Fruit fly (Drosophila melanogaster) whole organism, pupa: Measurements from ENCODE around the gene Pdcd4.

ENCODE experiments used
- CG10348 ChIP-seq: fragments of 200-800 bp; sonication (Bioruptor generic); IDR thresholded peaks from 2 replicates; pipeline ENCODE4 v1.3.6; 2022; ENCODE audit warnings: missing biosample characterization, missing genetic modification characterization
- CG12605 ChIP-seq: fragments of 200-800 bp; sonication (Bioruptor generic); IDR thresholded peaks from 2 replicates; pipeline ENCODE4 v1.3.6; 2022; ENCODE audit warnings: missing biosample characterization, missing genetic modification characterization
- CG13204 ChIP-seq: fragments of 200-800 bp; sonication (Bioruptor generic); optimal IDR thresholded peaks from 2 replicates; lab custom pipeline; 2018; ENCODE audit warnings: missing biosample characterization, mild to moderate bottlenecking, missing genetic modification characterization, moderate library complexity
- CG14655 ChIP-seq: fragments of 200-800 bp; sonication (Bioruptor generic); optimal IDR thresholded peaks from 3 replicates; lab custom pipeline; 2017; ENCODE audit warnings: mild to moderate bottlenecking, missing biosample characterization, missing genetic modification reagents, missing genetic modification characterization
- CG15710 ChIP-seq: fragments of 200-800 bp; sonication (Bioruptor generic); optimal IDR thresholded peaks from 2 replicates; lab custom pipeline; 2018; ENCODE audit warnings: missing biosample characterization, mild to moderate bottlenecking, missing genetic modification characterization, moderate library complexity
- CG17806 ChIP-seq: fragments of 200-800 bp; sonication (Bioruptor generic); optimal IDR thresholded peaks from 2 replicates; lab custom pipeline; 2018; ENCODE audit warnings: missing biosample characterization, mild to moderate bottlenecking, missing genetic modification characterization, moderate library complexity
- CG32121 ChIP-seq: fragments of 200-800 bp; sonication (Bioruptor generic); IDR thresholded peaks from 2 replicates; pipeline ENCODE4 v1.3.6; 2022; ENCODE audit warnings: missing biosample characterization, missing genetic modification characterization
- CG34367 ChIP-seq: fragments of 200-800 bp; sonication (Bioruptor generic); optimal IDR thresholded peaks from 2 replicates; lab custom pipeline; 2018; ENCODE audit warnings: missing biosample characterization, mild to moderate bottlenecking, missing genetic modification characterization
- CG4496 ChIP-seq: fragments of 200-800 bp; sonication (Bioruptor generic); IDR thresholded peaks from 3 replicates; pipeline ENCODE4 v1.3.6; 2022; ENCODE audit warnings: missing biosample characterization, missing genetic modification characterization
- CG8159 ChIP-seq: fragments of 200-800 bp; sonication (Bioruptor generic); optimal IDR thresholded peaks from 3 replicates; lab custom pipeline; 2018; ENCODE audit warnings: missing biosample characterization, mild to moderate bottlenecking, missing genetic modification characterization, moderate library complexity
- CG8301 ChIP-seq: fragments of 200-800 bp; sonication (Bioruptor generic); optimal IDR thresholded peaks from 2 replicates; lab custom pipeline; 2018; ENCODE audit warnings: missing biosample characterization, mild to moderate bottlenecking, missing genetic modification characterization
- CG9948 ChIP-seq: fragments of 200-800 bp; sonication (Bioruptor generic); optimal IDR thresholded peaks from 2 replicates; lab custom pipeline; 2018; ENCODE audit warnings: missing biosample characterization, mild to moderate bottlenecking, missing genetic modification characterization, moderate library complexity
- D1 ChIP-seq: fragments of 200-800 bp; sonication (Bioruptor generic); optimal IDR thresholded peaks from 2 replicates; lab custom pipeline; 2018; ENCODE audit warnings: missing biosample characterization, mild to moderate bottlenecking, missing genetic modification characterization, moderate library complexity
- EcR ChIP-seq: fragments of 200-800 bp; sonication (Bioruptor generic); optimal IDR thresholded peaks from 3 replicates; lab custom pipeline; 2019; ENCODE audit warnings: missing biosample characterization, missing genetic modification characterization, mild to moderate bottlenecking, moderate library complexity, missing genetic modification reagents
- Ets98B ChIP-seq: fragments of 200-800 bp; sonication (Bioruptor generic); IDR thresholded peaks from 2 replicates; pipeline ENCODE4 v1.3.6; 2022; ENCODE audit warnings: missing biosample characterization, missing genetic modification characterization
- Pif1A ChIP-seq: fragments of 200-800 bp; sonication (Bioruptor generic); optimal IDR thresholded peaks from 3 replicates; lab custom pipeline; 2016; ENCODE audit warnings: missing biosample characterization, missing genetic modification characterization
- Pif1B ChIP-seq: fragments of 200-800 bp; sonication (Bioruptor generic); optimal IDR thresholded peaks from 3 replicates; lab custom pipeline; 2016; ENCODE audit warnings: missing biosample characterization, missing genetic modification characterization
- Snoo ChIP-seq: fragments of 200-800 bp; sonication (Bioruptor generic); optimal IDR thresholded peaks from 3 replicates; lab custom pipeline; 2017; ENCODE audit warnings: missing biosample characterization, mild to moderate bottlenecking, missing genetic modification characterization, inconsistent platforms
- fd96Ca ChIP-seq: fragments of 200-800 bp; sonication (Bioruptor generic); IDR thresholded peaks from 3 replicates; pipeline ENCODE4 v1.3.6; 2022; ENCODE audit warnings: missing biosample characterization, missing genetic modification characterization
- gl ChIP-seq: fragments of 200-800 bp; sonication (Bioruptor generic); optimal IDR thresholded peaks from 2 replicates; lab custom pipeline; 2018; ENCODE audit warnings: missing biosample characterization, mild to moderate bottlenecking, missing genetic modification characterization
- rn ChIP-seq: fragments of 200-800 bp; sonication (Bioruptor generic); IDR thresholded peaks from 2 replicates; pipeline ENCODE4 v1.3.6; 2022; ENCODE audit warnings: missing biosample characterization, missing genetic modification characterization

Pdcd4 gene

dm6 chrX:13770768-13771167 is 15.6 kb upstream of the Pdcd4 start:
- TF ChIP-seq Pif1A (GFP tag; lab: Kevin White, UChicago) (no peak), gl (tag; lab: Kevin White, UChicago) (no peak), Snoo (no peak), CG14655 (GFP tag; lab: Kevin White, UChicago) (no peak), fd96Ca (GFP tag; lab: Robert Waterston, UW) (no peak), rn (GFP tag; lab: Robert Waterston, UW) (no peak), CG10348 (GFP tag; lab: Robert Waterston, UW) (no peak)

DNA sequence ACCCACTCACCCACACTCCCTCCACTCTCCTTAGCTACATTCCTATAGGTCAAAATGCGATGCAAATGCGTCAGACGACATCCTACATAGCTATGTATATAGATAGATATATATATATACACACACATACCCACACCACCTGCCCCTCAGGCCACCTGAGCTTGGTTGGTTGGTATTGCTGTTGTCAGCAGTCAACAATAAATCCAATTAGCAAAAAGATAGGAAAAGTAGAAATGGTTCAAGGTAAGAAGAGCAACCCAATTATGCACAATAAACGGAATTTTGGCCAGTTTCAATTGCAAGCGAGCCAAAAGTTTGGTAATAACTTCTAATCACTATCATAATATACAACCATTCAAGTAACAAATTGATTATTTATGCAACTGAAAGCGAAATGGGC is 11.3 kb upstream of the Pdcd4 start:
- TF ChIP-seq CG8159 (tag; lab: Kevin White, UChicago) (no peak), CG34367 (tag; lab: Kevin White, UChicago) (no peak), CG9948 (tag; lab: Kevin White, UChicago) (no peak), CG13204 (GFP tag; lab: Kevin White, UChicago) (no peak), Pif1B (GFP tag; lab: Kevin White, UChicago) (no peak), CG12605 (GFP tag; lab: Robert Waterston, UW) (no peak)
- TF ChIP-seq, all 21 proteins: peak for 0

- no peak for TF ChIP-seq CG34367 (tag; lab: Kevin White, UChicago)
- no peak for TF ChIP-seq Pif1B (GFP tag; lab: Kevin White, UChicago)
- no peak for TF ChIP-seq CG12605 (GFP tag; lab: Robert Waterston, UW)
- TF ChIP-seq Pif1A (GFP tag; lab: Kevin White, UChicago): no peak
- TF ChIP-seq EcR (GFP tag; lab: Kevin White, UChicago): no peak
- TF ChIP-seq CG15710 (tag; lab: Kevin White, UChicago): no peak
- TF ChIP-seq CG13204 (GFP tag; lab: Kevin White, UChicago): no peak
- TF ChIP-seq rn (GFP tag; lab: Robert Waterston, UW): no peak
- TF ChIP-seq CG14655 (GFP tag; lab: Kevin White, UChicago): no peak
Observed at dm6 chrX:13765217-13765616, 10.0 kb upstream of the Pdcd4 start.

- peak; percentile 58; the same call in 1 of the 3 replicates for TF ChIP-seq fd96Ca (GFP tag; lab: Robert Waterston, UW)
- peak; percentile 46 for TF ChIP-seq CG34367 (tag; lab: Kevin White, UChicago)
- TF ChIP-seq EcR (GFP tag; lab: Kevin White, UChicago): no peak
- no peak for TF ChIP-seq Pif1A (GFP tag; lab: Kevin White, UChicago)
- TF ChIP-seq CG12605 (GFP tag; lab: Robert Waterston, UW): no peak
- peak; percentile 29 for TF ChIP-seq CG15710 (tag; lab: Kevin White, UChicago)
- peak; percentile 39 for TF ChIP-seq D1 (tag; lab: Kevin White, UChicago)
- no peak for TF ChIP-seq CG13204 (GFP tag; lab: Kevin White, UChicago)
- TF ChIP-seq CG4496 (GFP tag; lab: Robert Waterston, UW): peak; percentile 58; the same call in 2 of the 3 replicates
- peak; percentile 45 for TF ChIP-seq CG8301 (tag; lab: Kevin White, UChicago)
- TF ChIP-seq CG8159 (tag; lab: Kevin White, UChicago): peak; percentile 37
- TF ChIP-seq gl (tag; lab: Kevin White, UChicago): no peak
- TF ChIP-seq CG17806: peak; percentile 44
- peak; percentile 50 for TF ChIP-seq CG14655 (GFP tag; lab: Kevin White, UChicago)
- TF ChIP-seq Snoo: peak; percentile 20
- TF ChIP-seq Ets98B (GFP tag; lab: Robert Waterston, UW): 0 out of 2 replicates have a peak, but pooled peaks have one; percentile 48
- no peak for TF ChIP-seq CG10348 (GFP tag; lab: Robert Waterston, UW)
- 0 out of 2 replicates have a peak, but pooled peaks have one; percentile 31 for TF ChIP-seq rn (GFP tag; lab: Robert Waterston, UW)
- peak; percentile 47 for TF ChIP-seq CG9948 (tag; lab: Kevin White, UChicago)
- peak; percentile 38 for TF ChIP-seq CG32121
- TF ChIP-seq Pif1B (GFP tag; lab: Kevin White, UChicago): peak; percentile 4
Observed at dm6 chrX:13764397-13765119, 9.4 kb upstream of the Pdcd4 start.

DNA sequence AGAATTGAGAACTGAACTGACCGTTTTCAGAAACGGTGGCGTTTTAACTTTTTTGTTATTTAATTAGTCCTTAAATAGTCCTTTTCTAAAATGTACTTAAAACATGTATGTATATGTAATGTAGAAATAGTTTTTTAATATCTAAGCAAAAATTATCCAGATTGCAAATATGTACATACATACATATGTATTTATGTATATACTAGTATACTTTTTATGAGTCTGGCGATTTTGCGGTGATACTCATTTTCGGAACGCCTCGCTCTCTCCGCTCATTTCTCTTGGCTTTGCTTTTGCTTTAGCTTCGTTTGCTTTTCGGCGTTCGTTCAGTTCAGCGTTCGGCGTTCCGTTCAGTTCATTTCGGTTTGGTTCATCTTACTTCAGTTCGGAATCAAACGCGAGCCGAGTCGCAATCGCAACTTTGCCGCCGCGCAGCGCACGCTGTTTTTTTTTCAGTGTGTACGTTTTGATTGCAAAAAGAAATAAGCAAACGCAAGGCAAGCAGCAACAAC is 7.2 kb upstream of the Pdcd4 start, which contains the start of gene rdgB:
Gene rdgB (plus strand): TSS at position 381 of the 512 bp plus-strand sequence.
- TF ChIP-seq CG34367 (tag; lab: Kevin White, UChicago) (peak; percentile 63), gl (tag; lab: Kevin White, UChicago) (peak; percentile 22), EcR (GFP tag; lab: Kevin White, UChicago) (peak; percentile 38), Pif1B (GFP tag; lab: Kevin White, UChicago) (peak; percentile 61), Snoo (peak; percentile 71), CG8159 (tag; lab: Kevin White, UChicago) (peak; percentile 86), CG4496 (GFP tag; lab: Robert Waterston, UW) (peak; percentile 69), D1 (tag; lab: Kevin White, UChicago) (no peak), rn (GFP tag; lab: Robert Waterston, UW) (peak; percentile 27; the same call in 1 of the 2 replicates), CG12605 (GFP tag; lab: Robert Waterston, UW) (peak; percentile 66; the same call in 1 of the 2 replicates), CG32121 (peak; percentile 64), CG10348 (GFP tag; lab: Robert Waterston, UW) (no peak), fd96Ca (GFP tag; lab: Robert Waterston, UW) (peak; percentile 55; the same call in 1 of the 3 replicates), Ets98B (GFP tag; lab: Robert Waterston, UW) (peak; percentile 73), CG14655 (GFP tag; lab: Kevin White, UChicago) (peak; percentile 92), CG13204 (GFP tag; lab: Kevin White, UChicago) (peak; percentile 64), Pif1A (GFP tag; lab: Kevin White, UChicago) (peak; percentile 23), CG9948 (tag; lab: Kevin White, UChicago) (peak; percentile 81), CG15710 (tag; lab: Kevin White, UChicago) (peak; percentile 81), CG17806 (peak; percentile 62), CG8301 (tag; lab: Kevin White, UChicago) (peak; percentile 83)
- TF ChIP-seq, all 21 proteins: peak for 19
